Fruit fly (Drosophila melanogaster) whole organism, pupa: Measurements from ENCODE around the gene CG34456.

ENCODE experiments used
- CG12605 ChIP-seq: fragments of 200-800 bp; sonication (Bioruptor generic); IDR thresholded peaks from 2 replicates; pipeline ENCODE4 v1.3.6; 2022; ENCODE audit warnings: missing biosample characterization, missing genetic modification characterization
- CG13204 ChIP-seq: fragments of 200-800 bp; sonication (Bioruptor generic); optimal IDR thresholded peaks from 2 replicates; lab custom pipeline; 2018; ENCODE audit warnings: missing biosample characterization, mild to moderate bottlenecking, missing genetic modification characterization, moderate library complexity
- CG14655 ChIP-seq: fragments of 200-800 bp; sonication (Bioruptor generic); optimal IDR thresholded peaks from 3 replicates; lab custom pipeline; 2017; ENCODE audit warnings: mild to moderate bottlenecking, missing biosample characterization, missing genetic modification reagents, missing genetic modification characterization
- CG15710 ChIP-seq: fragments of 200-800 bp; sonication (Bioruptor generic); optimal IDR thresholded peaks from 2 replicates; lab custom pipeline; 2018; ENCODE audit warnings: missing biosample characterization, mild to moderate bottlenecking, missing genetic modification characterization, moderate library complexity
- CG17806 ChIP-seq: fragments of 200-800 bp; sonication (Bioruptor generic); optimal IDR thresholded peaks from 2 replicates; lab custom pipeline; 2018; ENCODE audit warnings: missing biosample characterization, mild to moderate bottlenecking, missing genetic modification characterization, moderate library complexity
- CG32121 ChIP-seq: fragments of 200-800 bp; sonication (Bioruptor generic); IDR thresholded peaks from 2 replicates; pipeline ENCODE4 v1.3.6; 2022; ENCODE audit warnings: missing biosample characterization, missing genetic modification characterization
- CG8159 ChIP-seq: fragments of 200-800 bp; sonication (Bioruptor generic); optimal IDR thresholded peaks from 3 replicates; lab custom pipeline; 2018; ENCODE audit warnings: missing biosample characterization, mild to moderate bottlenecking, missing genetic modification characterization, moderate library complexity
- D1 ChIP-seq: fragments of 200-800 bp; sonication (Bioruptor generic); optimal IDR thresholded peaks from 2 replicates; lab custom pipeline; 2018; ENCODE audit warnings: missing biosample characterization, mild to moderate bottlenecking, missing genetic modification characterization, moderate library complexity
- EcR ChIP-seq: fragments of 200-800 bp; sonication (Bioruptor generic); optimal IDR thresholded peaks from 3 replicates; lab custom pipeline; 2019; ENCODE audit warnings: missing biosample characterization, missing genetic modification characterization, mild to moderate bottlenecking, moderate library complexity, missing genetic modification reagents
- Ets98B ChIP-seq: fragments of 200-800 bp; sonication (Bioruptor generic); IDR thresholded peaks from 2 replicates; pipeline ENCODE4 v1.3.6; 2022; ENCODE audit warnings: missing biosample characterization, missing genetic modification characterization
- Pif1A ChIP-seq: fragments of 200-800 bp; sonication (Bioruptor generic); optimal IDR thresholded peaks from 3 replicates; lab custom pipeline; 2016; ENCODE audit warnings: missing biosample characterization, missing genetic modification characterization
- Pif1B ChIP-seq: fragments of 200-800 bp; sonication (Bioruptor generic); optimal IDR thresholded peaks from 3 replicates; lab custom pipeline; 2016; ENCODE audit warnings: missing biosample characterization, missing genetic modification characterization
- fd96Ca ChIP-seq: fragments of 200-800 bp; sonication (Bioruptor generic); IDR thresholded peaks from 3 replicates; pipeline ENCODE4 v1.3.6; 2022; ENCODE audit warnings: missing biosample characterization, missing genetic modification characterization
- gl ChIP-seq: fragments of 200-800 bp; sonication (Bioruptor generic); optimal IDR thresholded peaks from 2 replicates; lab custom pipeline; 2018; ENCODE audit warnings: missing biosample characterization, mild to moderate bottlenecking, missing genetic modification characterization

DNA sequence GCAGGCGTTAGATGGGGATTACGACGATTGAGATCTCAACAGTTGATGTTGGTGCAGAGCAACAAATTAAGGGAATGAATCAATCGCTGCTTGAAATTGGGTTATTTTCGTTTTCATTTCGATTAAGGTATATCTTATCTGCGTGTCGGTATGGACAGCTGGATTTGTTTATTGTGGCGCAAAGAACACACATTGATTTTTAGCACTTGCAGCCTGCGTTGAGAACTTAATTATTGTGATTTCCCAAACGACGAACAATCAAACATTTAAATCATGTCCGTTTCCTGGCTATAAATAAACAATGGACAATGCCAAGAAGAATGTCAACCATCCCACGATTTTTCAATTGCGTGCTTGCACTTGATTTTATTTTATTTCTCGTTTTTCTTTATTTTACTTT is 36.1 kb downstream of the CG34456 start:
- TF ChIP-seq CG32121 (GFP tag; lab: Robert Waterston, UW) (no peak), D1 (no peak), Pif1A (GFP tag; lab: Kevin White, UChicago) (no peak), Pif1B (GFP tag; lab: Kevin White, UChicago) (no peak), Ets98B (GFP tag; lab: Robert Waterston, UW) (no peak), CG8159 (tag; lab: Kevin White, UChicago) (no peak), gl (tag; lab: Kevin White, UChicago) (no peak), EcR (GFP tag; lab: Kevin White, UChicago) (no peak), CG12605 (no peak), fd96Ca (no peak), CG14655 (GFP tag; lab: Kevin White, UChicago) (no peak), CG15710 (tag; lab: Kevin White, UChicago) (no peak), CG13204 (no peak), CG17806 (tag; lab: Kevin White, UChicago) (no peak)
